Fruit fly (Drosophila melanogaster) whole organism, embryonic: Measurements from ENCODE around the gene srl.

Experiments used
- Adf1 ChIP-seq: fragments of 200-800 bp; sonication (Bioruptor generic); IDR thresholded peaks from 2 replicates; pipeline ENCODE4 v1.3.6; 2022; ENCODE audit warnings: missing biosample characterization, missing genetic modification characterization
- Bgb ChIP-seq: fragments of 200-800 bp; sonication (Bioruptor generic); IDR thresholded peaks from 2 replicates; pipeline ENCODE4 v1.3.6; 2022; ENCODE audit warnings: missing biosample characterization, missing genetic modification characterization; ENCODE audit not compliant: partially characterized antibody
- Bteb2 ChIP-seq: fragments of 200-800 bp; sonication (Bioruptor generic); optimal IDR thresholded peaks from 2 replicates; lab custom pipeline; 2016; ENCODE audit warnings: missing biosample characterization, missing genetic modification characterization
- C15 ChIP-seq: fragments of 200-800 bp; sonication (Bioruptor generic); IDR thresholded peaks from 3 replicates; pipeline ENCODE4 v1.3.6; 2022; ENCODE audit warnings: missing biosample characterization, missing genetic modification characterization
- CG12219 ChIP-seq: fragments of 200-800 bp; sonication (Bioruptor generic); optimal IDR thresholded peaks from 3 replicates; lab custom pipeline; 2018; ENCODE audit warnings: missing biosample characterization, mild to moderate bottlenecking, missing genetic modification characterization
- CG17186 ChIP-seq: fragments of 200-800 bp; sonication (Bioruptor generic); optimal IDR thresholded peaks from 3 replicates; lab custom pipeline; 2017; ENCODE audit warnings: missing biosample characterization, missing genetic modification reagents, missing genetic modification characterization
- CG17361 ChIP-seq: fragments of 200-800 bp; sonication (Bioruptor generic); IDR thresholded peaks from 3 replicates; pipeline ENCODE4 v1.3.6; 2022; ENCODE audit warnings: missing biosample characterization, missing genetic modification characterization
- CG17912 ChIP-seq: fragments of 200-800 bp; sonication (Bioruptor generic); optimal IDR thresholded peaks from 2 replicates; lab custom pipeline; 2018; ENCODE audit warnings: missing biosample characterization, mild to moderate bottlenecking, missing genetic modification characterization
- CG1792 ChIP-seq: fragments of 200-800 bp; sonication (Bioruptor generic); optimal IDR thresholded peaks from 2 replicates; lab custom pipeline; 2016; ENCODE audit warnings: missing biosample characterization, missing genetic modification characterization
- CG18619 ChIP-seq: fragments of 200-800 bp; sonication (Bioruptor generic); optimal IDR thresholded peaks from 3 replicates; lab custom pipeline; 2017; ENCODE audit warnings: missing biosample characterization, mild to moderate bottlenecking, missing genetic modification characterization
- CG2116 ChIP-seq: fragments of 200-800 bp; sonication (Bioruptor generic); optimal IDR thresholded peaks from 3 replicates; lab custom pipeline; 2018; ENCODE audit warnings: missing biosample characterization, mild to moderate bottlenecking, missing genetic modification characterization
- CG2129 ChIP-seq: fragments of 200-800 bp; sonication (Bioruptor generic); IDR thresholded peaks from 2 replicates; pipeline ENCODE4 v1.3.6; 2022; ENCODE audit warnings: missing biosample characterization, missing genetic modification characterization; ENCODE audit not compliant: partially characterized antibody
- CG3065 ChIP-seq: fragments of 200-800 bp; sonication (Bioruptor generic); optimal IDR thresholded peaks from 2 replicates; lab custom pipeline; 2016; ENCODE audit warnings: missing biosample characterization, missing genetic modification characterization
- CG31388 ChIP-seq: fragments of 200-800 bp; sonication (Bioruptor generic); optimal IDR thresholded peaks from 2 replicates; lab custom pipeline; 2016; ENCODE audit warnings: missing biosample characterization, missing genetic modification characterization
- CG4707 ChIP-seq: fragments of 200-800 bp; sonication (Bioruptor generic); optimal IDR thresholded peaks from 2 replicates; lab custom pipeline; 2018; ENCODE audit warnings: missing biosample characterization, mild to moderate bottlenecking, missing genetic modification characterization, moderate library complexity
- CG6654 ChIP-seq: fragments of 200-800 bp; sonication (Bioruptor generic); optimal IDR thresholded peaks from 2 replicates; lab custom pipeline; 2017; ENCODE audit warnings: missing biosample characterization, mild to moderate bottlenecking, missing genetic modification characterization
- CG6813 ChIP-seq: fragments of 200-800 bp; sonication (Bioruptor generic); optimal IDR thresholded peaks from 2 replicates; lab custom pipeline; 2017; ENCODE audit warnings: missing biosample characterization, missing genetic modification characterization, mild to moderate bottlenecking, moderate library complexity, missing genetic modification reagents
- CG9817 ChIP-seq: fragments of 200-800 bp; sonication (Bioruptor generic); optimal IDR thresholded peaks from 2 replicates; lab custom pipeline; 2018; ENCODE audit warnings: missing biosample characterization, mild to moderate bottlenecking, missing genetic modification characterization, moderate library complexity
- Chrac-16 ChIP-seq: fragments of 200-800 bp; sonication (Bioruptor generic); optimal IDR thresholded peaks from 3 replicates; lab custom pipeline; 2016; ENCODE audit warnings: missing biosample characterization, missing genetic modification characterization
- CkIIα-i1 ChIP-seq: fragments of 200-800 bp; sonication (Bioruptor generic); IDR thresholded peaks from 2 replicates; pipeline ENCODE4 v1.3.6; 2022; ENCODE audit warnings: missing biosample characterization, missing genetic modification characterization
- ERR ChIP-seq: fragments of 200-800 bp; sonication (Bioruptor generic); optimal IDR thresholded peaks from 2 replicates; lab custom pipeline; 2016; ENCODE audit warnings: missing biosample characterization, missing genetic modification characterization
- Gsc ChIP-seq: fragments of 200-800 bp; sonication (Bioruptor generic); IDR thresholded peaks from 2 replicates; pipeline ENCODE4 v1.3.6; 2022; ENCODE audit warnings: missing biosample characterization, missing genetic modification characterization
- HHEX ChIP-seq: fragments of 200-800 bp; sonication (Bioruptor generic); optimal IDR thresholded peaks from 3 replicates; lab custom pipeline; 2017; ENCODE audit warnings: missing biosample characterization, mild to moderate bottlenecking, missing genetic modification characterization, missing genetic modification reagents
- HLH3B ChIP-seq: fragments of 200-800 bp; sonication (Bioruptor generic); IDR thresholded peaks from 2 replicates; pipeline ENCODE4 v1.3.6; 2022; ENCODE audit warnings: missing biosample characterization, missing genetic modification characterization
- Hr39 ChIP-seq: fragments of >200 bp; optimal IDR thresholded peaks from 2 replicates; lab custom pipeline; 2017
- MBD-R2 ChIP-seq: fragments of 200-800 bp; sonication (Bioruptor generic); IDR thresholded peaks from 2 replicates; pipeline ENCODE4 v1.3.6; 2022; ENCODE audit warnings: missing biosample characterization, missing genetic modification characterization
- NK7.1 ChIP-seq: fragments of 200-800 bp; sonication (Bioruptor generic); optimal IDR thresholded peaks from 3 replicates; lab custom pipeline; 2016; ENCODE audit warnings: missing biosample characterization, missing genetic modification characterization
- Ravus ChIP-seq: fragments of 200-800 bp; sonication (Bioruptor generic); IDR thresholded peaks from 2 replicates; pipeline ENCODE4 v1.3.6; 2022; ENCODE audit warnings: missing biosample characterization, missing genetic modification characterization
- Sox102F ChIP-seq: fragments of 200-800 bp; sonication (Bioruptor generic); optimal IDR thresholded peaks from 2 replicates; lab custom pipeline; 2018; ENCODE audit warnings: missing biosample characterization, mild to moderate bottlenecking, missing genetic modification characterization, moderate library complexity
- Xrp1 ChIP-seq: fragments of 200-800 bp; sonication (Bioruptor generic); IDR thresholded peaks from 2 replicates; pipeline ENCODE4 v1.3.6; 2022; ENCODE audit warnings: missing biosample characterization, missing genetic modification characterization
- ap ChIP-seq: fragments of 200-800 bp; sonication (Bioruptor generic); IDR thresholded peaks from 2 replicates; pipeline ENCODE4 v1.3.6; 2022; ENCODE audit warnings: missing biosample characterization, missing genetic modification characterization
- bigmax ChIP-seq: fragments of 200-800 bp; sonication (Bioruptor generic); optimal IDR thresholded peaks from 2 replicates; lab custom pipeline; 2018; ENCODE audit warnings: missing biosample characterization, mild to moderate bottlenecking, missing genetic modification characterization
- caup ChIP-seq: fragments of 200-800 bp; sonication (Bioruptor generic); optimal IDR thresholded peaks from 3 replicates; lab custom pipeline; 2017; ENCODE audit warnings: missing biosample characterization, mild to moderate bottlenecking, missing genetic modification characterization, moderate library complexity; ENCODE audit not compliant: severe bottlenecking
- cwo ChIP-seq: fragments of 200-800 bp; sonication (Bioruptor generic); optimal IDR thresholded peaks from 3 replicates; lab custom pipeline; 2017; ENCODE audit warnings: missing biosample characterization, missing genetic modification characterization, mild to moderate bottlenecking, moderate library complexity, missing genetic modification reagents
- ems ChIP-seq: fragments of 200-800 bp; sonication (Bioruptor generic); optimal IDR thresholded peaks from 3 replicates; lab custom pipeline; 2016; ENCODE audit warnings: missing biosample characterization, missing genetic modification characterization
- eve ChIP-seq, 2 experiments: fragments of >200 bp; optimal IDR thresholded peaks; 2 replicates each; lab custom pipeline; 2017; ENCODE audit warnings: missing biosample characterization in 2 of 2, missing genetic modification characterization in 2 of 2
- exex ChIP-seq: fragments of 200-800 bp; sonication (Bioruptor generic); optimal IDR thresholded peaks from 4 replicates; lab custom pipeline; 2018; ENCODE audit warnings: missing biosample characterization, mild to moderate bottlenecking, missing genetic modification characterization, moderate library complexity
- jigr1 ChIP-seq: fragments of 200-800 bp; sonication (Bioruptor generic); IDR thresholded peaks from 3 replicates; pipeline ENCODE4 v1.3.6; 2022; ENCODE audit warnings: missing biosample characterization, missing genetic modification characterization
- lola ChIP-seq, 3 experiments: fragments of >200 bp in 2 of 3; fragments of 200-800 bp in 1 of 3; sonication (Bioruptor generic) in 1 of 3; optimal IDR thresholded peaks; 2 replicates each; lab custom pipeline; 2017 to 2019; ENCODE audit warnings: missing biosample characterization in 3 of 3, missing genetic modification characterization in 3 of 3, mild to moderate bottlenecking in 1 of 3, moderate library complexity in 1 of 3
- luna ChIP-seq: fragments of 200-800 bp; sonication (Bioruptor generic); optimal IDR thresholded peaks from 2 replicates; lab custom pipeline; 2016; ENCODE audit warnings: missing biosample characterization, missing genetic modification characterization
- nerfin-2 ChIP-seq: fragments of 200-800 bp; sonication (Bioruptor generic); IDR thresholded peaks from 2 replicates; pipeline ENCODE4 v1.3.6; 2022; ENCODE audit warnings: missing biosample characterization, missing genetic modification characterization; ENCODE audit not compliant: partially characterized antibody
- nmo ChIP-seq: fragments of 200-800 bp; sonication (Bioruptor generic); optimal IDR thresholded peaks from 2 replicates; lab custom pipeline; 2018; ENCODE audit warnings: missing biosample characterization, mild to moderate bottlenecking, missing genetic modification characterization, moderate library complexity
- onecut ChIP-seq: fragments of 200-800 bp; sonication (Bioruptor generic); IDR thresholded peaks from 2 replicates; pipeline ENCODE4 v1.3.6; 2022; ENCODE audit warnings: missing biosample characterization, missing genetic modification characterization
- peb ChIP-seq: fragments of 200-800 bp; sonication (Bioruptor generic); IDR thresholded peaks from 2 replicates; pipeline ENCODE4 v1.3.6; 2022; ENCODE audit warnings: missing biosample characterization, missing genetic modification characterization
- seq ChIP-seq: fragments of 200-800 bp; sonication (Bioruptor generic); IDR thresholded peaks from 2 replicates; pipeline ENCODE4 v1.3.6; 2022; ENCODE audit warnings: missing biosample characterization, missing genetic modification characterization
- shn ChIP-seq: fragments of 200-800 bp; sonication (Bioruptor generic); optimal IDR thresholded peaks from 3 replicates; lab custom pipeline; 2016; ENCODE audit warnings: missing biosample characterization, missing genetic modification characterization
- sisA ChIP-seq: fragments of 200-800 bp; sonication (Bioruptor generic); IDR thresholded peaks from 2 replicates; pipeline ENCODE4 v1.3.6; 2022; ENCODE audit warnings: missing biosample characterization, missing genetic modification characterization
- sob ChIP-seq: fragments of 200-800 bp; sonication (Bioruptor generic); IDR thresholded peaks from 2 replicates; pipeline ENCODE4 v1.3.6; 2022; ENCODE audit warnings: missing biosample characterization, missing genetic modification characterization

Gene srl

dm6 chr3R:4394654-4395581, 34.2 kb downstream of the srl start (continued):
- TF ChIP-seq Ravus (GFP tag; lab: Robert Waterston, UW) (peak; percentile 56), Bteb2 (GFP tag; lab: Kevin White, UChicago) (peak; percentile 80), ems (peak; percentile 86), CG6813 (GFP tag; lab: Kevin White, UChicago) (peak; percentile 78), C15 (GFP tag; lab: Robert Waterston, UW) (0 out of 3 replicates have a peak, but pooled peaks have one; percentile 41), CG18619 (GFP tag; lab: Kevin White, UChicago) (peak; percentile 82), seq (GFP tag; lab: Robert Waterston, UW) (peak; percentile 91), exex (tag; lab: Kevin White, UChicago) (peak; percentile 78), luna (GFP tag; lab: Kevin White, UChicago) (peak; percentile 57), CG2129 (no peak), CG9817 (tag; lab: Kevin White, UChicago) (peak; percentile 70), bigmax (GFP tag; lab: Kevin White, UChicago) (no peak), Hr39 (lab: Kevin White, UChicago) (no peak), onecut (GFP tag; lab: Robert Waterston, UW) (peak; percentile 74), CG12219 (peak; percentile 91), nerfin-2 (GFP tag; lab: Robert Waterston, UW) (no peak), peb (GFP tag; lab: Robert Waterston, UW) (no peak; the same call in 1 of the 2 replicates), HLH3B (GFP tag; lab: Robert Waterston, UW) (peak; percentile 87), eve (GFP tag; optimal IDR thresholded peaks at IDR 0.05; lab: Kevin White, UChicago) (no peak), ap (peak; percentile 78), CG3065 (GFP tag; lab: Kevin White, UChicago) (peak; percentile 57), MBD-R2 (GFP tag; lab: Robert Waterston, UW) (peak; percentile 57; the same call in 1 of the 2 replicates), shn (GFP tag; lab: Kevin White, UChicago) (peak; percentile 69), ERR (GFP tag; lab: Kevin White, UChicago) (peak; percentile 86), CG17361 (GFP tag; lab: Robert Waterston, UW) (peak; percentile 83), Adf1 (GFP tag; lab: Robert Waterston, UW) (peak; percentile 53), CG1792 (GFP tag; lab: Kevin White, UChicago) (peak; percentile 90), cwo (GFP tag; lab: Kevin White, UChicago) (peak; percentile 85), CG4707 (peak; percentile 52), CG6654 (GFP tag; lab: Kevin White, UChicago) (peak; percentile 70), lola (GFP tag; optimal IDR thresholded peaks at IDR 0.05; lab: Kevin White, UChicago) (peak in 1 of 3 experiments; percentile 51), caup (peak; percentile 87), jigr1 (GFP tag; lab: Robert Waterston, UW) (0 out of 3 replicates have a peak, but pooled peaks have one; percentile 50), Bgb (GFP tag; lab: Robert Waterston, UW) (no peak), NK7.1 (GFP tag; lab: Kevin White, UChicago) (peak; percentile 75), CG17912 (peak; percentile 52), Xrp1 (GFP tag; lab: Robert Waterston, UW) (peak; percentile 84), HHEX (GFP tag; lab: Kevin White, UChicago) (peak; percentile 88), Gsc (GFP tag; lab: Robert Waterston, UW) (no peak), CG17186 (GFP tag; lab: Kevin White, UChicago) (peak; percentile 30), nmo (peak; percentile 93), Chrac-16 (GFP tag; lab: Kevin White, UChicago) (peak; percentile 76), sisA (GFP tag; lab: Robert Waterston, UW) (peak; percentile 87), sob (GFP tag; lab: Robert Waterston, UW) (peak; percentile 88), CkIIα-i1 (GFP tag; lab: Robert Waterston, UW) (no peak), CG2116 (GFP tag; lab: Kevin White, UChicago) (peak; percentile 34), Sox102F (peak; percentile 93), CG31388 (peak; percentile 74)
